Fruit fly (Drosophila melanogaster): ENCODE measurements around the gene CG13361.

The CG13361 gene

dm6 chrX:765039-765508 is 11.6 kb upstream of the CG13361 start, which contains the start of gene RpL22 (continued):
- peak; percentile 75 for TF ChIP-seq HLH3B (GFP tag; IDR thresholded peaks at IDR 0.05)
- TF ChIP-seq grau (tag; optimal IDR thresholded peaks at IDR 0.05) = peak; percentile 79
- TF ChIP-seq Oli (tag; optimal IDR thresholded peaks at IDR 0.05) = peak; percentile 60
- TF ChIP-seq slp2 (GFP tag; optimal IDR thresholded peaks at IDR 0.05) = peak; percentile 85
- TF ChIP-seq gt (GFP tag; IDR thresholded peaks at IDR 0.05) = peak; percentile 63; the same call in 1 of the 2 replicates
- peak; percentile 85 for TF ChIP-seq CG4328 (GFP tag; optimal IDR thresholded peaks at IDR 0.05)
- peak in 1 of 3 experiments; percentile 46 for TF ChIP-seq Stat92E (GFP tag; optimal IDR thresholded peaks at IDR 0.05)
- peak; percentile 93 for TF ChIP-seq odd (GFP tag; optimal IDR thresholded peaks at IDR 0.05)
- peak; percentile 84 for TF ChIP-seq CG17568 (GFP tag; optimal IDR thresholded peaks at IDR 0.05)
- peak; percentile 62 for TF ChIP-seq gsb (GFP tag; IDR thresholded peaks at IDR 0.05)
- TF ChIP-seq CG10979 (tag; optimal IDR thresholded peaks at IDR 0.05) = peak; percentile 72
- TF ChIP-seq CG8944 (GFP tag; optimal IDR thresholded peaks at IDR 0.05) = peak; percentile 75
- TF ChIP-seq usp (GFP tag; optimal IDR thresholded peaks at IDR 0.05) = no peak
- TF ChIP-seq Fer1 (GFP tag; optimal IDR thresholded peaks at IDR 0.05) = peak; percentile 94
- TF ChIP-seq Adf1 (GFP tag; IDR thresholded peaks at IDR 0.05) = peak; percentile 73
- TF ChIP-seq NK7.1 (GFP tag; optimal IDR thresholded peaks at IDR 0.05) = peak; percentile 91
- peak; percentile 83 for TF ChIP-seq ase (GFP tag; IDR thresholded peaks at IDR 0.05)
- peak; percentile 82 for TF ChIP-seq Dek (tag; optimal IDR thresholded peaks at IDR 0.05)
- peak; percentile 75 for TF ChIP-seq CG10147 (GFP tag; optimal IDR thresholded peaks at IDR 0.05)
- TF ChIP-seq Oaz (GFP tag; IDR thresholded peaks at IDR 0.05) = peak; percentile 62
- TF ChIP-seq bbx (GFP tag; IDR thresholded peaks at IDR 0.05; ENCODE audit: partially characterized antibody) = 0 out of 2 replicates have a peak, but pooled peaks have one; percentile 9
- peak; percentile 100 for TF ChIP-seq gfzf (GFP tag; optimal IDR thresholded peaks at IDR 0.05)
- peak; percentile 59; the same call in 2 of the 3 replicates for TF ChIP-seq CG7357 (GFP tag; IDR thresholded peaks at IDR 0.05)
- TF ChIP-seq CG13775 (GFP tag; optimal IDR thresholded peaks at IDR 0.05) = peak; percentile 94
- TF ChIP-seq CG12391 (tag; optimal IDR thresholded peaks at IDR 0.05) = peak; percentile 87
- TF ChIP-seq Taf1 (GFP tag; IDR thresholded peaks at IDR 0.05) = peak; percentile 46; the same call in 1 of the 2 replicates
- peak; percentile 35 for TF ChIP-seq CG8281 (tag; optimal IDR thresholded peaks at IDR 0.05)
- peak; percentile 75 for TF ChIP-seq ara (GFP tag; IDR thresholded peaks at IDR 0.05)
- peak; percentile 64 for TF ChIP-seq kay (GFP tag; optimal IDR thresholded peaks at IDR 0.05)
- TF ChIP-seq aop (GFP tag; IDR thresholded peaks at IDR 0.05) = no peak
- TF ChIP-seq CG10209 (GFP tag; optimal IDR thresholded peaks at IDR 0.05) = peak; percentile 93
- peak; percentile 78 for TF ChIP-seq zfh2 (GFP tag; optimal IDR thresholded peaks at IDR 0.05)
- TF ChIP-seq gcm (GFP tag; optimal IDR thresholded peaks at IDR 0.05) = peak; percentile 68
- peak; percentile 88 for TF ChIP-seq repo (GFP tag; optimal IDR thresholded peaks at IDR 0.05)
- peak; percentile 52; the same call in 1 of the 2 replicates for TF ChIP-seq unc-4 (GFP tag; IDR thresholded peaks at IDR 0.05; ENCODE audit: partially characterized antibody)
- peak; percentile 89 for TF ChIP-seq zfh1 (GFP tag; IDR thresholded peaks at IDR 0.05)
- TF ChIP-seq CG10274 (GFP tag; optimal IDR thresholded peaks at IDR 0.05) = peak; percentile 78
- TF ChIP-seq CG9609 (GFP tag; optimal IDR thresholded peaks at IDR 0.05) = peak; percentile 87
- TF ChIP-seq CG15479 (GFP tag; optimal IDR thresholded peaks at IDR 0.05) = no peak
- TF ChIP-seq CG6765 (GFP tag; optimal IDR thresholded peaks at IDR 0.05) = peak; percentile 95
- TF ChIP-seq CG34376 (GFP tag; optimal IDR thresholded peaks at IDR 0.05) = peak; percentile 95
- TF ChIP-seq CG2678 (tag; optimal IDR thresholded peaks at IDR 0.05) = peak; percentile 72
- peak; percentile 86 for TF ChIP-seq scrt (GFP tag; optimal IDR thresholded peaks at IDR 0.05)
- TF ChIP-seq CG3726 (GFP tag; IDR thresholded peaks at IDR 0.05) = peak; percentile 81
- TF ChIP-seq al (GFP tag; IDR thresholded peaks at IDR 0.05) = peak; percentile 75
- TF ChIP-seq br (optimal IDR thresholded peaks at IDR 0.05) = no peak
- TF ChIP-seq org-1 (GFP tag; optimal IDR thresholded peaks at IDR 0.05) = peak; percentile 89
- TF ChIP-seq esg (GFP tag; conservative IDR thresholded peaks at IDR 0.05) = peak; percentile 19; the same call in 1 of the 2 replicates
- peak; percentile 97 for TF ChIP-seq lab (GFP tag; optimal IDR thresholded peaks at IDR 0.05)
- peak; percentile 96 for TF ChIP-seq CG17385 (GFP tag; optimal IDR thresholded peaks at IDR 0.05)

Data from whole organism, embryonic.